Worm (Caenorhabditis elegans) whole organism, L2 larva: ENCODE data around the gene mps-1.

Experiments
- C34F6.9 ChIP-seq: fragments of 150-350 bp; optimal IDR thresholded peaks from 2 replicates; lab custom pipeline; 2014; ENCODE audit warnings: missing biosample characterization, missing genetic modification characterization
- R02D3.7 ChIP-seq: fragments of 150-350 bp; optimal IDR thresholded peaks from 2 replicates; lab custom pipeline; 2014; ENCODE audit warnings: missing biosample characterization, missing genetic modification characterization
- Y55F3AM.14 ChIP-seq: fragments of 200-800 bp; sonication (Bioruptor generic); optimal IDR thresholded peaks from 2 replicates; lab custom pipeline; 2018; ENCODE audit warnings: mild to moderate bottlenecking, missing genetic modification characterization, missing compliant biosample characterization
- ZK546.5 ChIP-seq: sonication (generic microtip); optimal IDR thresholded peaks from 2 replicates; lab custom pipeline; 2017; ENCODE audit warnings: missing biosample characterization, missing genetic modification characterization
- alr-1 ChIP-seq: fragments of 150-350 bp; optimal IDR thresholded peaks from 2 replicates; lab custom pipeline; 2014; ENCODE audit warnings: missing biosample characterization, missing genetic modification characterization
- aly-2 ChIP-seq: fragments of 150-350 bp; optimal IDR thresholded peaks from 2 replicates; lab custom pipeline; 2014; ENCODE audit warnings: missing biosample characterization, missing genetic modification characterization
- ama-1 ChIP-seq: fragments of 150-350 bp; optimal IDR thresholded peaks from 2 replicates; lab custom pipeline; 2018; ENCODE audit warnings: inconsistent platforms
- ceh-82 ChIP-seq: fragments of 150-350 bp; optimal IDR thresholded peaks from 2 replicates; lab custom pipeline; 2014; ENCODE audit warnings: missing biosample characterization, missing genetic modification characterization
- dmd-4 ChIP-seq: sonication (generic microtip); optimal IDR thresholded peaks from 2 replicates; lab custom pipeline; 2017; ENCODE audit warnings: missing biosample characterization, missing genetic modification characterization
- egl-27 ChIP-seq: sonication (generic microtip); optimal IDR thresholded peaks from 3 replicates; lab custom pipeline; 2017; ENCODE audit warnings: missing biosample characterization, missing genetic modification reagents, missing genetic modification characterization
- fos-1 ChIP-seq: fragments of 150-350 bp; optimal IDR thresholded peaks from 2 replicates; lab custom pipeline; 2014; ENCODE audit warnings: missing biosample characterization, missing genetic modification characterization
- lin-11 ChIP-seq: fragments of 150-350 bp; sonication (generic microtip); optimal IDR thresholded peaks from 2 replicates; lab custom pipeline; 2014; ENCODE audit warnings: missing biosample characterization, missing genetic modification characterization, inconsistent platforms, mixed read lengths
- lin-39 ChIP-seq: fragments of 150-350 bp; optimal IDR thresholded peaks from 2 replicates; lab custom pipeline; 2014; ENCODE audit warnings: missing biosample characterization, missing genetic modification reagents, missing genetic modification characterization
- lsy-2 ChIP-seq, 2 experiments: fragments of 150-350 bp in 1 of 2; sonication (generic microtip) in 1 of 2; optimal IDR thresholded peaks; 2 replicates each; lab custom pipeline; 2014 to 2017; ENCODE audit warnings: missing biosample characterization in 2 of 2, missing genetic modification characterization in 2 of 2
- mab-5 ChIP-seq: fragments of 150-350 bp; optimal IDR thresholded peaks from 2 replicates; lab custom pipeline; 2014; ENCODE audit warnings: missing biosample characterization, missing genetic modification characterization
- mdl-1 ChIP-seq, 2 experiments: fragments of 150-350 bp in 1 of 2; sonication (generic microtip) in 1 of 2; optimal IDR thresholded peaks; 2 replicates each; lab custom pipeline; 2017; ENCODE audit warnings: missing biosample characterization in 2 of 2, missing genetic modification characterization in 2 of 2
- nhr-10 ChIP-seq: sonication (generic microtip); optimal IDR thresholded peaks from 2 replicates; lab custom pipeline; 2017; ENCODE audit warnings: missing biosample characterization, missing genetic modification characterization
- nhr-11 ChIP-seq: fragments of 150-350 bp; optimal IDR thresholded peaks from 2 replicates; lab custom pipeline; 2014; ENCODE audit warnings: missing biosample characterization, missing genetic modification characterization
- nhr-12 ChIP-seq: fragments of 150-350 bp; optimal IDR thresholded peaks from 2 replicates; lab custom pipeline; 2014; ENCODE audit warnings: missing biosample characterization, missing genetic modification characterization
- nhr-129 ChIP-seq: fragments of 150-350 bp; optimal IDR thresholded peaks from 2 replicates; lab custom pipeline; 2014; ENCODE audit warnings: missing biosample characterization, missing genetic modification characterization
- nhr-21 ChIP-seq: fragments of 150-350 bp; optimal IDR thresholded peaks from 2 replicates; lab custom pipeline; 2014; ENCODE audit warnings: missing biosample characterization, missing genetic modification characterization
- nhr-23 ChIP-seq: fragments of 150-350 bp; optimal IDR thresholded peaks from 2 replicates; lab custom pipeline; 2014; ENCODE audit warnings: missing biosample characterization, missing genetic modification reagents, missing genetic modification characterization
- nhr-237 ChIP-seq: fragments of 150-350 bp; optimal IDR thresholded peaks from 2 replicates; lab custom pipeline; 2014; ENCODE audit warnings: missing biosample characterization, missing genetic modification characterization
- nhr-25 ChIP-seq: fragments of 150-350 bp; sonication (generic microtip); optimal IDR thresholded peaks from 3 replicates; lab custom pipeline; 2014; ENCODE audit warnings: missing biosample characterization, missing genetic modification characterization
- nhr-6 ChIP-seq: fragments of 150-350 bp; optimal IDR thresholded peaks from 2 replicates; lab custom pipeline; 2014; ENCODE audit warnings: missing biosample characterization, missing genetic modification characterization
- nhr-77 ChIP-seq: fragments of 150-350 bp; optimal IDR thresholded peaks from 2 replicates; lab custom pipeline; 2014; ENCODE audit warnings: missing biosample characterization, missing genetic modification characterization
- peb-1 ChIP-seq: fragments of 150-350 bp; optimal IDR thresholded peaks from 2 replicates; lab custom pipeline; 2014; ENCODE audit warnings: missing biosample characterization, missing genetic modification characterization
- sem-4 ChIP-seq: fragments of 150-350 bp; optimal IDR thresholded peaks from 2 replicates; lab custom pipeline; 2014; ENCODE audit warnings: missing biosample characterization, missing genetic modification reagents, missing genetic modification characterization
- skn-1 ChIP-seq: sonication (generic microtip); optimal IDR thresholded peaks from 2 replicates; lab custom pipeline; 2017; ENCODE audit warnings: missing biosample characterization, missing genetic modification characterization
- sma-3 ChIP-seq: sonication (generic microtip); optimal IDR thresholded peaks from 2 replicates; lab custom pipeline; 2016; ENCODE audit warnings: missing genetic modification reagents, missing genetic modification characterization, missing compliant biosample characterization
- sma-9 ChIP-seq, 2 experiments: fragments of 150-350 bp in 1 of 2; sonication (generic microtip) in 1 of 2; optimal IDR thresholded peaks; 2 replicates each; lab custom pipeline; 2014 to 2016; ENCODE audit warnings: missing genetic modification characterization in 2 of 2, mild to moderate bottlenecking in 1 of 2, missing biosample characterization in 1 of 2, missing compliant biosample characterization in 1 of 2, missing genetic modification reagents in 1 of 2, moderate library complexity in 1 of 2
- snpc-4 ChIP-seq: fragments of 150-350 bp; optimal IDR thresholded peaks from 2 replicates; lab custom pipeline; 2014; ENCODE audit warnings: missing biosample characterization, missing genetic modification characterization
- unc-62 ChIP-seq: fragments of 150-350 bp; optimal IDR thresholded peaks from 2 replicates; lab custom pipeline; 2014; ENCODE audit warnings: missing biosample characterization, missing genetic modification reagents, missing genetic modification characterization
- zag-1 ChIP-seq: fragments of 150-350 bp; optimal IDR thresholded peaks from 2 replicates; lab custom pipeline; 2014; ENCODE audit warnings: missing biosample characterization, missing genetic modification characterization
- ztf-1 ChIP-seq: fragments of 200-800 bp; sonication (Bioruptor generic); conservative IDR thresholded peaks from 2 replicates; pipeline ENCODE4 v1.3.6; 2022; ENCODE audit warnings: missing genetic modification characterization, missing compliant biosample characterization
- ztf-11 ChIP-seq: sonication (generic microtip); optimal IDR thresholded peaks from 2 replicates; lab custom pipeline; 2017; ENCODE audit warnings: missing biosample characterization, missing genetic modification characterization
- ztf-4 ChIP-seq: fragments of 150-350 bp; optimal IDR thresholded peaks from 2 replicates; lab custom pipeline; 2014; ENCODE audit warnings: missing biosample characterization, missing genetic modification characterization

The mps-1 gene

ce11 chrII:6267983-6268382, 26.2 kb downstream of the mps-1 start, which contains the start of gene F13H8.8:
Gene F13H8.8 (minus strand): TSS chrII:6268083.
- no peak for TF ChIP-seq unc-62 (GFP tag; lab: Kevin White, UChicago)
- TF ChIP-seq nhr-12 = no peak
- no peak for TF ChIP-seq nhr-129 (tag; lab: Kevin White, UChicago)
- no peak for TF ChIP-seq snpc-4 (tag; lab: Kevin White, UChicago)
- TF ChIP-seq ztf-11 (tag; lab: Kevin White, UChicago) = no peak
- no peak for TF ChIP-seq lsy-2 (tag; optimal IDR thresholded peaks at IDR 0.05; lab: Kevin White, UChicago)
- TF ChIP-seq fos-1 = no peak

ce11 chrII:6263685-6264084, 30.5 kb downstream of the mps-1 start, which contains the start of gene F13H8.3:
Gene F13H8.3 (plus strand): TSS chrII:6263985.
- TF ChIP-seq nhr-21 (tag; lab: Kevin White, UChicago) (no peak), ama-1 (no peak), nhr-237 (tag; lab: Kevin White, UChicago) (no peak), sma-3 (no peak), nhr-77 (no peak), ZK546.5 (tag; lab: Kevin White, UChicago) (no peak), nhr-23 (tag; lab: Kevin White, UChicago) (no peak)

- no peak for TF ChIP-seq lin-11 (tag; lab: Kevin White, UChicago)
- TF ChIP-seq nhr-12 = no peak
- TF ChIP-seq nhr-11 (tag; lab: Kevin White, UChicago) = no peak
- TF ChIP-seq skn-1 (tag; lab: Kevin White, UChicago) = no peak
- no peak for TF ChIP-seq dmd-4 (tag; lab: Kevin White, UChicago)
- TF ChIP-seq sma-3 = no peak
- no peak for TF ChIP-seq Y55F3AM.14 (GFP tag; lab: Kevin White, UChicago)
- no peak for TF ChIP-seq fos-1
- TF ChIP-seq nhr-10 = no peak
- TF ChIP-seq nhr-237 (tag; lab: Kevin White, UChicago) = no peak
- no peak for TF ChIP-seq ztf-1 (GFP tag; lab: Robert Waterston, UW)
- no peak for TF ChIP-seq ztf-4
- TF ChIP-seq nhr-77 = no peak
- TF ChIP-seq alr-1 (tag; lab: Kevin White, UChicago) = no peak
- TF ChIP-seq ZK546.5 (tag; lab: Kevin White, UChicago) = no peak
- TF ChIP-seq peb-1 (tag; lab: Kevin White, UChicago) = no peak
- TF ChIP-seq sem-4 (tag; lab: Kevin White, UChicago) = no peak
- TF ChIP-seq, all 48 proteins: peak for 0
These were observed 31.9 kb downstream of the mps-1 start, which contains the start of gene F13H8.12 for ce11 chrII:6262222-6262621. Gene F13H8.12 (plus strand): TSS chrII:6262522.

ce11 chrII:6260684-6261083, 33.5 kb downstream of the mps-1 start, which contains the start of gene nmgp-1:
Gene nmgp-1 (plus strand): TSS chrII:6260857.
- TF ChIP-seq nhr-6 (tag; lab: Kevin White, UChicago) (no peak), mab-5 (tag; lab: Kevin White, UChicago) (no peak), ceh-82 (tag; lab: Kevin White, UChicago) (no peak), fos-1 (peak; percentile 66), nhr-129 (tag; lab: Kevin White, UChicago) (peak; percentile 25)

- TF ChIP-seq lsy-2 (tag; optimal IDR thresholded peaks at IDR 0.05; lab: Kevin White, UChicago) (no peak), fos-1 (peak; percentile 60), zag-1 (tag; lab: Kevin White, UChicago) (no peak), R02D3.7 (tag; lab: Kevin White, UChicago) (no peak), aly-2 (tag; lab: Kevin White, UChicago) (no peak), sma-9 (GFP tag; optimal IDR thresholded peaks at IDR 0.05; lab: Kevin White, UChicago) (peak; percentile 50), sma-9 (tag; optimal IDR thresholded peaks at IDR 0.05; lab: Kevin White, UChicago) (no peak), nhr-10 (no peak)
These were observed 34.3 kb downstream of the mps-1 start, which contains the start of gene F13H8.11 for ce11 chrII:6259867-6260266. Gene F13H8.11 (minus strand): TSS chrII:6260021.

- TF ChIP-seq C34F6.9 (tag; lab: Kevin White, UChicago) (no peak), nhr-6 (tag; lab: Kevin White, UChicago) (no peak), ztf-1 (GFP tag; lab: Robert Waterston, UW) (no peak), R02D3.7 (tag; lab: Kevin White, UChicago) (no peak), mdl-1 (tag; optimal IDR thresholded peaks at IDR 0.05; lab: Kevin White, UChicago) (no peak), sem-4 (tag; lab: Kevin White, UChicago) (no peak), ama-1 (no peak), lin-39 (tag; lab: Kevin White, UChicago) (no peak), nhr-25 (tag; lab: Kevin White, UChicago) (no peak), egl-27 (tag; lab: Kevin White, UChicago) (no peak), nhr-237 (tag; lab: Kevin White, UChicago) (no peak), sma-9 (GFP tag; optimal IDR thresholded peaks at IDR 0.05; lab: Kevin White, UChicago) (no peak), sma-9 (tag; optimal IDR thresholded peaks at IDR 0.05; lab: Kevin White, UChicago) (no peak)
- TF ChIP-seq, all 48 proteins: peak for 0
These were observed 36.8 kb downstream of the mps-1 start for ce11 chrII:6257220-6257877.
